Worm (Caenorhabditis elegans) whole organism, early embryonic: ENCODE results near the gene F38A6.4.

Experiments used
- B0310.2 ChIP-seq: sonication (generic microtip); optimal IDR thresholded peaks from 2 replicates; lab custom pipeline; 2016; ENCODE audit warnings: mild to moderate bottlenecking, missing genetic modification characterization, missing compliant biosample characterization
- ama-1 ChIP-seq: fragments of 150-350 bp; optimal IDR thresholded peaks from 2 replicates; lab custom pipeline; 2014
- ets-7 ChIP-seq: sonication (generic microtip); optimal IDR thresholded peaks from 2 replicates; lab custom pipeline; 2016; ENCODE audit warnings: missing genotype, missing genetic modification characterization, missing compliant biosample characterization
- flt-1 ChIP-seq: fragments of 200-800 bp; sonication (Bioruptor generic); IDR thresholded peaks from 2 replicates; pipeline ENCODE4 v1.3.6; 2022; ENCODE audit warnings: missing genetic modification characterization, missing compliant biosample characterization
- tbx-11 ChIP-seq: fragments of 200-800 bp; sonication (Bioruptor generic); IDR thresholded peaks from 2 replicates; pipeline ENCODE4 v1.3.6; 2022; ENCODE audit warnings: missing genetic modification characterization, missing compliant biosample characterization
- tbx-37 ChIP-seq: fragments of 200-800 bp; sonication (Bioruptor generic); conservative IDR thresholded peaks from 2 replicates; pipeline ENCODE4 v1.3.6; 2022; ENCODE audit warnings: missing genetic modification reagents, missing genetic modification characterization, missing compliant biosample characterization
- tra-4 ChIP-seq: sonication (generic microtip); optimal IDR thresholded peaks from 2 replicates; lab custom pipeline; 2017; ENCODE audit warnings: missing genetic modification characterization, missing compliant biosample characterization

DNA sequence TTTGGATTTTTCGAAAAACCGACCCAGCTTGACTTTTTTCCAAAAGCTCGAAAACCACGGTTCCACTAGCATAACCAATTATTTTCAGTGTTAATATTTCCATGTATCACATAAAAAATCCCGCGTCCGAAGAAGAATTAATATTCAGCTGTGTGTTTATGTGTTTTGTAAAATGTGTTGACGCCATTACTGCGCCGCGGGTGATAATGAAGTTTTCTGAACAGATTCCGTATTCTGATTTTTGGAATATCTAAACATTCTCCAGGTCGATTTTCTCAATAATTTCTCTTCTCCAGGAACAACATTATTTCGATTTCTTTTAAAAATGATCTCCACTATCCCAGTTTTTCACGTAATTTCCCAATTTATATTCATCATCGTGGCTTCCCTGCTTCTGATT, 40.5 kb downstream of the F38A6.4 start, which contains the start of gene srxa-6:
- TF ChIP-seq tra-4 (tag; lab: Kevin White, UChicago) (no peak), flt-1 (GFP tag; lab: Robert Waterston, UW) (no peak), tbx-37 (GFP tag; lab: Robert Waterston, UW) (no peak), tbx-11 (GFP tag; lab: Robert Waterston, UW) (no peak), ama-1 (lab: Kevin White, UChicago) (no peak), B0310.2 (tag; lab: Kevin White, UChicago) (no peak), ets-7 (no peak)
